Worm (Caenorhabditis elegans): ENCODE results near the gene srw-129.

- TF ChIP-seq cog-1 (tag; optimal IDR thresholded peaks at IDR 0.05) (no peak), flt-1 (GFP tag; IDR thresholded peaks at IDR 0.05) (no peak), klf-2 (GFP tag; conservative IDR thresholded peaks at IDR 0.05) (no peak), ref-1 (GFP tag; conservative IDR thresholded peaks at IDR 0.05) (no peak), tab-1 (GFP tag; IDR thresholded peaks at IDR 0.05) (no peak), med-1 (GFP tag; optimal IDR thresholded peaks at IDR 0.05; ENCODE audit: insufficient read depth) (no peak)
These were observed 8.8 kb upstream of the srw-129 start, which contains the start of gene srw-138 for ce11 chrV:2962960-2963359.
